Fruit fly (Drosophila melanogaster) Kc167 (cell line): Measurements from ENCODE around the gene acs.

Experiments
- Myc ChIP-seq: fragments of >200 bp; optimal IDR thresholded peaks from 2 replicates; lab custom pipeline; 2017; ENCODE audit warnings: missing external identifiers
- Sin3A ChIP-seq: fragments of >200 bp; optimal IDR thresholded peaks from 2 replicates; lab custom pipeline; 2018; ENCODE audit warnings: missing external identifiers
- h ChIP-seq: fragments of >200 bp; optimal IDR thresholded peaks from 3 replicates; lab custom pipeline; 2018; ENCODE audit warnings: missing external identifiers
- insv ChIP-seq: fragments of >200 bp; optimal IDR thresholded peaks from 3 replicates; lab custom pipeline; 2018; ENCODE audit warnings: missing external identifiers
- psq ChIP-seq: fragments of >200 bp; optimal IDR thresholded peaks from 2 replicates; lab custom pipeline; 2017; ENCODE audit warnings: missing external identifiers
- ttk ChIP-seq: sonication (Bioruptor generic); optimal IDR thresholded peaks from 2 replicates; lab custom pipeline; 2017; ENCODE audit warnings: missing external identifiers

acs gene

DNA sequence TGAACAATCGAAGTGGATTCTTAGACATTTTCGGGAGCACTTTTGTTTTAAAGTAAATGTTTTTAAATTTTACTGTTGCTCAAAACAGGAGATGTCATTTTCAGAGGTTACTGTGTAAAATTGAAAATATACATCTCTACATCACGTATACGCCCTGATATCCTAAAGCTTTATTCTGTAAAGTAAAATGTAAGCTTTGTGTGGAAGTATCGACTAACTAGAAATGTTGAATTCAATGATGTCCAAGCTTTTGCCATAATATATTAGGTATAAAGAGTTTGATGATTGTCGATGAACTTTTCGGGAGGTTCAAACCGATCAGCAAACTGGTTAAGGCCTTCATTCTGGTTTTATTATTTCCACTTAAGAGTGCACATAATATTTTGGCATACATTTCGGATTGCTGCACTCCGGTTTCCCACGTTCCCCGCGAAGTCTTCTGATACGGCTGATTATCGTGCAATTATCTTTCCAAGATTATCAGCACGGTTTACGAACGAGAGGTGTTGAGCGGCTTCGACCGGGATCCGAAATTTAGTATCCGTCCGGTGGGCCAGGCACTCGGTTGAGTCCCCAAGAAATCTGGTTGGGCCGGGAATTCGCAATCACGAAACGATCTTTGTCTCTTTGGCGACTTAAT is at the start of gene acs, which contains the start of gene CG11815:
TSS of gene acs (plus strand) at position 536 of the 640 bp plus-strand sequence.
TSS of gene CG11815 (minus strand) at position 98 of the 640 bp plus-strand sequence.
- no peak for TF ChIP-seq Sin3A (lab: Kevin White, UChicago)
- TF ChIP-seq insv = no peak
- TF ChIP-seq Myc = no peak
- no peak for TF ChIP-seq ttk (lab: Kevin White, UChicago)
- TF ChIP-seq h = no peak
- TF ChIP-seq psq = no peak

DNA sequence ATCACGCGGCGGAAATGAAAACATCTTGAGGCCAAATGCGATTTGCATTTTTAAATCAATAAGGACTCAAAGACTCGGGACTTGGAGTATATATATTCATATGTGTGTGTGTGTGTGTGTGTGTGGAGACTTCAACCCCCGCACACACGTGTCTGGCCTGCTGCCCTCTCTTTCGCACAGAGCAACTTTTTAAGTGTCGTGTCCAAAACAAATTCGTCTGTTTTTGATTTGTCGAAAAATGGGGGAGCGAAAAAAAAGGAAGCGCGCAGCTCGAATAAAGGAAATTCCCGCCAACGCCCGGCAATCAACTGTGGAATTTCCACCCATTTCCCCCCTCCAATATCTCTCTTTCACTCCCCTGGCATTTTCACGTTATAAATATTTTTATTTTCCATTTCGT is 42.5 kb upstream of the acs start:
- TF ChIP-seq ttk (lab: Kevin White, UChicago) (no peak), psq (no peak), insv (no peak), h (no peak), Myc (no peak), Sin3A (lab: Kevin White, UChicago) (no peak)

DNA sequence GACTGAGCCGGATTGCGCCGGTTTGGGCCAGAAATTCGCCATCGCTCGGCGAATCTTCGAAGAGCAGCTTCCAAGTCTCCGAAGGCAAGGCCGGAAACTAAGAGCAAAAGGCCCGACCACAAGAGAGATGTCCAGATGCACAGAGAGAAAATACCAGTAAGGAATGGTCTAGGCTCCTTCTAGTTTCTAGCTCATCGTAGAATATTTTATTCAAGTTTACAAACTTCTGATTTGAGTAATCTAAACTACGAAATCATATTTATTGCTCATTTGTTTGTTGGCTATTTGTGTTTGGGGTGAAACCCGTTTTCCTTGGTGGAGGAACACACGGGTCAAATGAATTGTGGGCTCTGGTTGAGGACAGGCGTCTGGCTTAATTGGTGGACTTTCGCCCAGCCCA is 34.0 kb upstream of the acs start:
- TF ChIP-seq insv = no peak

DNA sequence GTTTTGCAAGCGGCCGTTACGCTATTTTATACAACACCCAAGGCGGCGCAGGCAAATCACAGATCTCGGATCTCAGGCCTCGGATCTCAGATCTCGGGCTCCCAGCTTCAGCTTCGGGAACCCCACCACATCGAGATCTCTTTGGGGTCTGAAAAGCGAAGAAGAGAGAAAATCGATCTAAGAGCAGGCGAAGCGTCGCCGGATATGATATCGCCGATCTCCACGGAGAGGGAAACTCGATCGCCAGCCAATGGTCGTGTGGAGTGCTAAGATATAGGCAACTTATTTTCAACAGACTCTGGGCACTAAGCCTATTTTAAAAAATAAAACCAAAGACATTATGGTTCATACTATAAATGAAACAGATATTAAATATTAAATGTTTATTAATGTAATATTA is 32.7 kb upstream of the acs start, which contains the start of the genes CG46523 and CG5687:
TSS of gene CG46523 (minus strand) at position 337 of the 400 bp plus-strand sequence.
TSS of gene CG5687 (minus strand) at position 337 of the 400 bp plus-strand sequence.
- TF ChIP-seq ttk (lab: Kevin White, UChicago) = no peak

DNA sequence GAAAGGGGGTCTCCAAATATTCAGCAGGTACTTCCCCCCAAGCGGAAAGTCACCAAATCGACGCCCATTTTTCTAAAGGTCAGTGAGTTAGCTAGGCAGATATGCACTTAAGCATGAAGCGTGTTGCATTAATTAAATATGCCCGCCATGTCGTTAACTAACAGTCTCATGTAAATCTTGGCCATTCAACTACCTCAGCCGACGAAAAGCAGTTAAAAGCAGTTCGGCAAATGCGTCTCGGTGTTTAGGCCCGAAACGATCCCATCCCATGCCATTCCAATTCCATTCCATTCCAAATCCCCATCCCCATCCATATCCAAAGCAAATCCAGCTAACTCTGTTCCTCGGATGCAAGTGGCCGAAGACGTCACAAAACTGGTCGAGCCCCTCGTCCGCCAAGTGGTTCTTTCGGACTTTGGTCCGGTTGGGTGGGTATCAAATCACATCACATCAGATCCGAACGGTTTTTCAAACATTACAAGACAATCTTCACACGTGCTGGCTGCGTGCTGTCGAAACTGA is 31.4 kb upstream of the acs start:
- TF ChIP-seq Sin3A (lab: Kevin White, UChicago) = no peak
- TF ChIP-seq h = no peak
- no peak for TF ChIP-seq insv
- no peak for TF ChIP-seq psq
- TF ChIP-seq ttk (lab: Kevin White, UChicago) = no peak
- no peak for TF ChIP-seq Myc

DNA sequence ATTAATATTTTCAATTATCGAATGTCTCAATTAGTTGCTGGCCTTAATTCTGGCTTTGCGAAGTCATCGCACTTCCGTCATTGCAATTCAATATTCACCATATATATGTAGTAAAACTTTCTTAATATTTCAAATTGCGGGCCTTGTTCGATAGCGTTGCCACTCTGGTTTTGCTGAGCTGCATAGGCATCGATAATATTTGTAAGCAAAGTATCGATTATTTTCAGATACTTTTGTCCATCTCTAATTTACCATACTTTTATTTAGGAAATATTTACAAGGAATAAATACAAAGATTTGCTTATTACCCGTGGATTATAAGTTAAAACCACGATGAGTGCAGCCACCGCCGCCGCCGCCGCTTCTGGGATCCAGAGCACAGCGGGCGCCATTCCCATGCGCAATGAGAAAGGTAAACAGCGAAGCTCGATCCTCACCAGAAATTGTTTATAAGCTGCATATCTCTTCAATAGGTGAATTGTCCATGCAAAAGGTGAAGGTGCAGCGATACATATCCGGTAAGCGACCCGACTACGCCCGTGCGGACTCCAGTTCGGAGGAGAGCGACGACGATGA is 30.5 kb upstream of the acs start, which contains the start of gene Mfap1:
TSS of gene Mfap1 (plus strand) at position 226 of the 576 bp plus-strand sequence.
- TF ChIP-seq Myc (no peak), h (no peak), ttk (lab: Kevin White, UChicago) (no peak), Sin3A (lab: Kevin White, UChicago) (no peak), psq (no peak), insv (no peak)

DNA sequence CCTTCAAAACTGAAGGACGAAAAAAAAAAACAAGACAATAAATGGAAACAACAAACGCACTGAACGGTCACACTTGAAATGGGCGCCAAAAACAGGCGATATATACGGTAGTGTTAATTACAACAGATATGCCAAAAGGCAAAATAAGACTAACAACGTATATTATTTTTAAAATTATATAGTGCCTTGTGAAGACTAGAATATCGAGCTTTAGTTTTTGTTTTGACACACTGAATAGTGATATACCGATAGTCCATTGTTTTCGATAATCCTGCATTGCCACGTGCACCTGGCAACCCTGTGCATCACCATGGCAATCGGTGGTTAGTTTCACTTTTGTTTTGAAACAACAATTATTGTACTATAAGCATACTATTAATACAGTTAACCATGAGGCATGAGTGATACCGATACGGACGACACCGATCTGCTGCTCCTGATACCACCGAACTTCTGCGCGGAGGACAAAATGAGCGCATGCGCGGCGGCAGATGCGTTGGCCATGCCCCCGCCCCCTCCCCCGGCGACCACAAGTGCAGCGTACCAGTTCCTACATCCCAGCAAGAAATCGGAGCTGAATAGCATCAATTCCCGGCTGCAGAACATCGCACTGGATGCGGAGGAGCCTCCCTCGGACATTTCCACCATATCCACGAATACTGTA is 23.8 kb upstream of the acs start, which contains the start of the genes mu2 and Cnb:
TSS of gene mu2 (minus strand) at position 13 of the 664 bp plus-strand sequence.
TSS of gene Cnb (plus strand) at position 103 of the 664 bp plus-strand sequence.
- TF ChIP-seq h = no peak
- TF ChIP-seq insv = no peak
- TF ChIP-seq Myc = no peak
- no peak for TF ChIP-seq psq
- no peak for TF ChIP-seq Sin3A (lab: Kevin White, UChicago)
- TF ChIP-seq ttk (lab: Kevin White, UChicago) = no peak

DNA sequence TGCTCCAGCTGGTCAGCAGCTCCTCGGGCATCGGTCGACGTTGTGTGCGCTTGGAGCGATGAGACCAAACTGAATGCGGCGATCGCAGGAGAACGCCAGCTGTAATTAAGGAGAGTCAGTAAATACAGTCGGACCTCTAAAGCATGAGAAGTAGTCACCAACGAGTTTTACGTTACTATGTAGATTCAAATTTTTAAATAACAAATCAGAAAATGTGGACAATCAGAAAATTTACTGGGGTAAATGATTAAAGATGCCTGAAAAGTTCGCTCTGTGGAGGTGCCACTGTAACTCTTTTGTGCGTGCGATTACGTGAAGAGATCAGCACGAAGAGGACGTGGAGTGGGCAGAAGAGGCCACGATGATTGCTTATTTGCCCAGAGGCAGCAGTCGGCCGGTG is 8.5 kb upstream of the acs start, which contains the start of gene SCOT:
TSS of gene SCOT (plus strand) at position 180 of the 400 bp plus-strand sequence.
- TF ChIP-seq h (no peak), ttk (lab: Kevin White, UChicago) (no peak), psq (no peak), Sin3A (lab: Kevin White, UChicago) (no peak), Myc (no peak), insv (no peak)

DNA sequence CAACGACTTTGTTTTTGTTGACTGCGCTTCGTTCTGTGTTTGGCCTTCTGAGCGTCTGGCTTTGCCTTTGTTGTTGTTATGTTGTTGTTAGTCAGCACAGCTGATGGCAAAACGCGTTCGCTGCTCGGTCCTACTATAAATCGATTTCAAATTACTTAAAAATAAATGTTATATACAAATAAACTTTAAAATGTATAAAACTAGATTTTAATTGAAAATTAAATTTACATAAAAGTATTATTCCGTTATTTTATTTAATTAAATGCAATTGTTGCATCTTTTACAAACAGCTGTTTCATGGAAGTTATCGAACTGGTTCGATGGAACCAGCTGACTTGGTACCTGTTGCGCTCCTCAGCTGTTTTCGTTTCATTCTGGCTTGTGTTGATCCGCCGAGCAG is 7.3 kb upstream of the acs start, which contains the start of gene mv:
TSS of gene mv (minus strand) at position 80 of the 400 bp plus-strand sequence.
- TF ChIP-seq psq = no peak
- no peak for TF ChIP-seq h
- TF ChIP-seq insv = no peak
- TF ChIP-seq ttk (lab: Kevin White, UChicago) = no peak
- no peak for TF ChIP-seq Myc
- no peak for TF ChIP-seq Sin3A (lab: Kevin White, UChicago)

DNA sequence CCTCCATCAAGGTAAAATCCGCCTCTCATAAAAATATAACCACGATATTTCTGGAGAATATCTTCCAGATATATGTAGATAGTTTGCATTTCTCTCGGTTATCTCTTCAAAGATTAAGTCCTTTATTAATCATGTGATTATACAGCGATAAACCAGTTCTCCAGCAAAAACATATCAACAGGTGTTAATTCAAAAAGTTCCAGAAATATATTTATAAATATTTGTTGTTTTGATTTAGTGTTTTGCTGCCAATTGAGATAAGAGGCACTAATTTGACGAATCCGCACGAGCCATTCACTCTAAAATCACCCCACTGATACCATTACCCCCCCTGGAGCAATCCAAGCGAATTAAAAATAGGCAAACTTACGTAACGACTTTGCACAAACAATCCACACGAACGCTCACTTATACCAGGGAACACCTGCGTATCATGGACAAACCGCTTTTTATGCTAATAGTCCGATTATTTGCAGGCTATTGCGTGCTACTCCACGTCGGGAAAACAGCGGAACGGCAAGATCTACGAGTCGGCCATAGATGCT is 6.8 kb upstream of the acs start:
- TF ChIP-seq psq = no peak
- no peak for TF ChIP-seq h
- no peak for TF ChIP-seq Myc
- no peak for TF ChIP-seq insv
- no peak for TF ChIP-seq ttk (lab: Kevin White, UChicago)
- TF ChIP-seq Sin3A (lab: Kevin White, UChicago) = no peak

DNA sequence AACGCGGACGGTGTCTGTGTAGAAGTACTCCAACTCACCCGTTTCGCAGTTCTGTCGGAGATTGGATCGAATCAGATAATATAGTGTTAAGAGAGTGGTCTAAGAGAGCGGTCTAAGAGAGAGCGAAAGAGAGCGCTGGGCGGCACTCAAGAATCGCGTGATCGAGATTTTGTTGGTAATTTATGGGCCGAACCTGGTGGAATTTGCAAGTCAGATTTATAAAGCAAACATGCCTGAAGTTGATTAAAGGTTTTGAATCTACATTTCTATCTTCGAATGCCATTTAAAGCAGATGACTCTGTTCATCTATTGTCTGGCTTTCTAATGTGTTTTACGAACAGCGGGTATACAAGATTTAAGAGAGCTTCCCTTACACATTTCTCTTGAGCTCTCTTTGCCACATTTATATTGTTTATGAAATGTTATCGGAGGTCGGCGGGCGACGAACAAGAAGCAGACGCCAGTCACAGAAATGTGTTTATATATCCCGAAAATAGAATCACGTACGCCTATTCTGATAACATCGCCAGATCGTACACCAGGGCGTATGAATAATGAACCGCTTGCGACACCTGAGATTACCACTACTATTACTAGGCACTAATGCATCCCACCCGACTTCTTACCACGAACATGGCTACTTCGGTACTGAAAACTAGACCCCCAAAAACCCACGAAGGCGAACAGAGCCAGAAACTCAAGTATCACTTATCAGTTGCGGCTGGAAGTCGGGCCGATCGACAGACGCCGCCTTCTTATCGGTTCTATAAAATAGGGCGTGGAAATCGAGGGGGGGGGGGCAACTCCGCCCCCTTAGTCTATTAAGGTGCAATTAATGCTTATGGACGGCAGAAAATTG is 3.8 kb upstream of the acs start:
- TF ChIP-seq ttk (lab: Kevin White, UChicago) (no peak), Myc (no peak), insv (no peak), Sin3A (lab: Kevin White, UChicago) (no peak), h (no peak), psq (no peak)

DNA sequence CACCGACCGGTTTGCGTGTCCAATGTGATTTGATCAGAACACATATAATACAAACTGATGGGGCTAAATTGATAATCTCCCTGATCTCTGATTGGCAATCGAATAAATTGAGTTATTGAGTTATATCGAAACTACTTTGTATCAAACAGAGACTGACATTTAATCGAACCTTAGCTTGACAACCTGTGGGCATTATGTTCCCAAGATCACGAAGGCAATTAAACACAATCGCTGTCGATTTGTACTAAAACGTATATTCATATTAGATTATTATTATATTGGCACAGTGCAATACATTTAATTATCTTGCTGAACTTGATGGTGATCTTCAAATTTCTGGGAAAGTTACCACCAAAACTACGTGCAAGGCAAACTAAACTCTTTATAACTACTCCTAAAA is 3.0 kb upstream of the acs start:
- TF ChIP-seq psq (no peak), Sin3A (lab: Kevin White, UChicago) (no peak), insv (no peak), Myc (no peak), ttk (lab: Kevin White, UChicago) (no peak), h (no peak)
